Fruit fly (Drosophila melanogaster): ENCODE measurements around the gene CG45065.

The CG45065 gene

DNA sequence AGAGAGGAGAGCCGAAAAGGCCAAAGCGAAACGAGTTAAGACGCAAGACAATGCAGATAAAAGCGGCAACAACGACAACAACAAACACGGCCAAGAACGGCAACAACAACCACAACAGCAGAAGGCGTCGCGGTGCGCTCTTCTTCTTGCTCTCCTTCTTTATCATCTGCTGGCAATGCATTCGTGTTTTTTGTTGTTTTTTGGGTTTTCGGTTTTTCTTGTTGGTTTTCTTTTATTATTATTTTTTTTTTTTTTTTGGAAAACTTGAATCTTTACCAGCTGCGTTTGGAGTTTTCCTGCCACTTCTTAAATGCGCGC, 57.0 kb downstream of the CG45065 start:
- no peak for TF ChIP-seq CTCF (optimal IDR thresholded peaks at IDR 0.05)
- no peak for TF ChIP-seq CG8478 (optimal IDR thresholded peaks at IDR 0.05)

Data from S2 (cell line).